Worm (Caenorhabditis elegans): ENCODE measurements around the gene F55D1.1.

The F55D1.1 gene

DNA sequence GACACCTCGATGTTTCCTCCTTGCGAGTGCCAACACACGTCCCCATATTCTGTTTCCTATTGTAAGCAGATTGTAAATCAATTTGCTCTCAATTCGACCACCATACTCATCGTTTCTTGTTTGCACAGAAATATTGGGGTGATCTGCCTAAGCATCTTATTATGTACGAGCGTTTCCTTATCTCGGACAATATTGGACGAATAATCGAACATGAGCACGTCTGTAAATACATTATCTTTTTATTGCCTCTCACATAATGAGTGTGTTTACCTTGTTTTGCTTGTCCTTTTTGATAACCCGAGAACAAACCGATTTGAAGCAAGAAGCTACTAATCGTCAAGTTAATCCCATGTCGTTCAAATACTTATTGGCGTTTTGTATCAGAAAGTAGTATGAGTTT, 34.5 kb upstream of the F55D1.1 start:
- TF ChIP-seq sem-4 (tag; optimal IDR thresholded peaks at IDR 0.05), result no peak
- TF ChIP-seq peb-1 (tag; optimal IDR thresholded peaks at IDR 0.05), result no peak
- TF ChIP-seq F13H6.1 (tag; optimal IDR thresholded peaks at IDR 0.05), result no peak
- no peak for TF ChIP-seq nhr-77 (tag; optimal IDR thresholded peaks at IDR 0.05)
- TF ChIP-seq nhr-237 (tag; optimal IDR thresholded peaks at IDR 0.05), result no peak
- no peak for TF ChIP-seq nhr-21 (tag; optimal IDR thresholded peaks at IDR 0.05)
- TF ChIP-seq R02D3.7 (tag; optimal IDR thresholded peaks at IDR 0.05), result no peak
- no peak for TF ChIP-seq unc-55 (GFP tag; optimal IDR thresholded peaks at IDR 0.05)
- no peak for TF ChIP-seq mab-5 (tag; optimal IDR thresholded peaks at IDR 0.05)
- TF ChIP-seq fos-1 (tag; optimal IDR thresholded peaks at IDR 0.05), result no peak
- no peak for TF ChIP-seq ceh-82 (tag; optimal IDR thresholded peaks at IDR 0.05)
- TF ChIP-seq crh-2 (tag; optimal IDR thresholded peaks at IDR 0.05), result no peak
- no peak for TF ChIP-seq lsy-2 (tag; optimal IDR thresholded peaks at IDR 0.05)
- TF ChIP-seq ztf-4 (tag; optimal IDR thresholded peaks at IDR 0.05), result no peak
- TF ChIP-seq elt-3 (tag; optimal IDR thresholded peaks at IDR 0.05), result no peak

DNA sequence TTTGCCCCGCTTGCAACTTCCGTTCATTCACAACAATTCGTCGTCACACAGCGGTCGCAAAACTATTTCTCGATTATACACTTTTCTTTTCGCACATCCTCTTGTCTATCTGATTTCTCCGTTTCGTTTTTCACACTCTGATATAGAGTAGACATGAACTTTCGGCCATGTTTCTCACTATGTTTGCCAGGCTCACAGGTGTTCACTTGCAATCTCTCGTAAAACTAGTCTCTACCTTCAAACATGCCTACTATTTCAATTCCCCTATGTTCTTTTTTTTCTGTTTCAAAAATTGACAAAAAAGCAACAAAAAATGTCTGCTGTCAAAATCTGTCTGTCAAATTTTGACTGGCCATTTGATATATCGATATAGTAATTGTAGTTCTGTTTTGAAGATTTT, 32.5 kb upstream of the F55D1.1 start:
- TF ChIP-seq elt-3 (tag; optimal IDR thresholded peaks at IDR 0.05) (no peak), nhr-129 (tag; optimal IDR thresholded peaks at IDR 0.05) (no peak), unc-39 (tag; optimal IDR thresholded peaks at IDR 0.05) (no peak), snpc-4 (tag; optimal IDR thresholded peaks at IDR 0.05) (no peak), ZK546.5 (tag; optimal IDR thresholded peaks at IDR 0.05) (no peak), nhr-77 (tag; optimal IDR thresholded peaks at IDR 0.05) (no peak), ceh-16 (tag; optimal IDR thresholded peaks at IDR 0.05) (no peak), F13H6.1 (tag; optimal IDR thresholded peaks at IDR 0.05) (no peak), nhr-10 (tag; optimal IDR thresholded peaks at IDR 0.05) (no peak), mbf-1 (tag; optimal IDR thresholded peaks at IDR 0.05) (no peak), alr-1 (tag; optimal IDR thresholded peaks at IDR 0.05) (no peak), ceh-82 (tag; optimal IDR thresholded peaks at IDR 0.05) (no peak), crh-2 (tag; optimal IDR thresholded peaks at IDR 0.05) (no peak)

DNA sequence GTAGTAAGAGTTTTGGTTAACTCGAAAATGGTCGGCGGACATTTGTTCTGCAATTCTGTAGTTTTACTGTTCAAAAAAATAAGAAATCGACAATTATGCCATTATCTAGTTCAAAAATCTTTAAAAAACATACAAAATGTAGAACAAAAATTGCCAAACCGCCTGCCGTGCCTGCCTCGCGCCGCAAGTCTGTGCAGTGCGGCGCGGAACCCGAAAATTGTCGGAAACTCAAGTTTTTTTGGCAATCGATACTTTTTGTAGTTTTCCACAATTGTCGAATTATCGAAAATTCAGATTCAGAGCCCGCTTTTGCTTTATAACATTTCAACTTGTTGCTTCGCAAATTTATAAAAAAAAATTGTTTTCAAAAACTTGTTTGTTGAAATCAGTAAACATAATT, 31.6 kb upstream of the F55D1.1 start:
- no peak for TF ChIP-seq nhr-10 (tag; optimal IDR thresholded peaks at IDR 0.05)

DNA sequence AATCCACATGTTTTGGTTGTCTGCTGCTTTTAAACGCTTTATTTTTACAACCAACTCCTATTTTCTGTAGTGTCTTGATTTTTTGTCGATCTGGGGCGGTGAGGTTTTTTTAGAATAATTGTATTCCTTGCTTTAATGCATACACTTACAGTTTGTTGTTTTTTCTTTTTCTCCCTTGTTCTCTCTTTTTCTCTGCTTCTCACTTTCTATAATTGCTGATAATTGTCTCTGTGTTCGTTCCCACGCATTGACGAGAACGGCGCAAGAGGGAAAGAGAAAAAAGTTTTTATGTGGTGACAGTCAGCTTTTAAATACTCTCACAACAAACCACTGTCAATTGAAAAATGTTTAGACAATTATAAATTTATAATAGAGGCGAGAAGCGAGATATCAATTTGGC, 30.9 kb upstream of the F55D1.1 start:
- TF ChIP-seq ztf-11 (tag; optimal IDR thresholded peaks at IDR 0.05) (no peak), nhr-77 (tag; optimal IDR thresholded peaks at IDR 0.05) (no peak), alr-1 (tag; optimal IDR thresholded peaks at IDR 0.05) (no peak), sem-4 (tag; optimal IDR thresholded peaks at IDR 0.05) (no peak), nhr-11 (tag; optimal IDR thresholded peaks at IDR 0.05) (no peak)

DNA sequence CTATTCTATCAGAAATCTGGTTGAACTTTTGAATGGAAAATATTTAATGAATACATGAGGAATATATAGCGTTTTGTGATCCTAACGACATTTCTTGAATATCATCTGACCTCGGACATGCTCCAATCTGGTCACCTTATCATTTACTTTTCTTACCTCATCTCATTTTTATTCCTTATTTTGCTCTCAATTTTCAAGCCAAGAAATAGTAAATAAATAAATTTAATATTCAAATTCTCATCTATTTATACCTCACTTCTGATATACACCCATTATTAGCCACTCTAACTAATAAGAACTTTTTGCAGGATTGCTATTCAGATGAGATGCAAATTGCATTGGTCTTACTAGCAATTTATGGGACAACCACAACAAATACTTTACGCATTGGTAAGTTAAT, 28.7 kb upstream of the F55D1.1 start, which contains the start of gene ddr-1:
Gene ddr-1 (plus strand): TSS at position 301 of the 400 bp plus-strand sequence.
- no peak for TF ChIP-seq R02D3.7 (tag; optimal IDR thresholded peaks at IDR 0.05)
- TF ChIP-seq ceh-16 (tag; optimal IDR thresholded peaks at IDR 0.05), result no peak
- no peak for TF ChIP-seq lin-13 (GFP tag; optimal IDR thresholded peaks at IDR 0.05)
- no peak for TF ChIP-seq nhr-10 (tag; optimal IDR thresholded peaks at IDR 0.05)

DNA sequence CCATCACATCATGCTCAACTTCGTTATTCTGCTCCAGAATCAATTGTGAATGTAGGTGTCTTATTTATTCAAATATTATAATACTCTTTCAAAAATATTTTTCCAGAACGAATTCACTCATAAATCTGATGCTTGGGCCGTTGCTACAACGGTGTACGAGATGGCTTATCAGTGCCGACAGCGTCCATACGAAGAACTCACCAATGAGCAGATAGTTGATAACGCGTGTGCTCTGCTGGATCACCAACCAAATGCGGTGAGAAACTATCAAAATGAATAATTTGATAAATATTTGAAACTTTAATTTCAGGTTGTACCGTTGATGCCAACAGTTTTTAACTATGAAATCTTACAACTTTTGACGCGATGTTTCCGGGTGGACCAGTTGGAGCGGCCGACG, 24.0 kb upstream of the F55D1.1 start:
- no peak for TF ChIP-seq nhr-21 (tag; optimal IDR thresholded peaks at IDR 0.05)
- no peak for TF ChIP-seq ceh-82 (tag; optimal IDR thresholded peaks at IDR 0.05)
- TF ChIP-seq fos-1 (tag; optimal IDR thresholded peaks at IDR 0.05), result peak; percentile 67
- no peak for TF ChIP-seq nhr-6 (tag; optimal IDR thresholded peaks at IDR 0.05)

DNA sequence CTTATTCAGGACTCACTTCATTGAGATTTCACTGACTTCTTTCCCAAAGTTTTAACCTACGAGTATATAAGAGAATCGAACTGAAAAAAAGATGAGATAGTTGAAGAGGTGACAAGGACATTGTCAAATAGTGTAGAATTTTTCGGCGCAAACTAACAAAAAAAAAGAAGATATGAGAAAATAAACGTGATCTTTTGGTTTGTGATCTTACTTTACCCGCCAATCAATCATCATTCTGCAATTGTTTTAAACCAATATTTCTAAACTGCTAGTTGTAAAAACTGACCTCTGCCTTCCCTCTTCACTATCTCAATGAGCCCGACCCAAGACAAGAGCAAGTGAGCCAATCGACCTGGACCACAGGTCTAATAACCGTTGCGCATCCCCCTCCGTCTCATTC, 23.5 kb upstream of the F55D1.1 start:
- TF ChIP-seq gmeb-1 (tag; optimal IDR thresholded peaks at IDR 0.05) (no peak), sma-9 (GFP tag; optimal IDR thresholded peaks at IDR 0.05) (peak; percentile 28), sma-9 (tag; optimal IDR thresholded peaks at IDR 0.05) (no peak)

DNA sequence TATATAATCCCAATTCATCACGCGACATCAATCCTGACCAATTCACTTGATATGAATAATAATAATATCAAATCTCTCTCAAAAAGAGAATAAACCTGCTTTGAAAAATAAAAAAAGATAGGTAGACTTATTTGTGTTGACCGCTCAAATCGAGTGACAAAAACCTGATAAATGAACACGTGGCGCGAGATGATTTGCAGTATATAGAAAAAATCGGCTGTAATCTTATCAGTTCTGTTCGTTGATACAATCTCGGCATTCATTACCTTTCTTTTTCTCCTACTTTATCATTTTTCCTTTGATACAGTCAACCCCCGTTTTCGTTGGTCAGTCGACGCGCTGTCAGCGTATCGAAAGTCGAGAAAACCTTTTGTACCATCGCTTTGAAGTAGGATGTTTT, 22.3 kb upstream of the F55D1.1 start:
- TF ChIP-seq mdl-1 (tag; optimal IDR thresholded peaks at IDR 0.05) (peak in 1 of 2 experiments; percentile 34), sma-9 (GFP tag; optimal IDR thresholded peaks at IDR 0.05) (peak; percentile 91), sma-9 (tag; optimal IDR thresholded peaks at IDR 0.05) (no peak), nhr-23 (tag; optimal IDR thresholded peaks at IDR 0.05) (no peak), lsy-2 (tag; optimal IDR thresholded peaks at IDR 0.05) (no peak), nhr-6 (tag; optimal IDR thresholded peaks at IDR 0.05) (no peak), aly-2 (tag; optimal IDR thresholded peaks at IDR 0.05) (no peak), F13H6.1 (tag; optimal IDR thresholded peaks at IDR 0.05) (peak; percentile 51), ceh-82 (tag; optimal IDR thresholded peaks at IDR 0.05) (no peak), elt-3 (tag; optimal IDR thresholded peaks at IDR 0.05) (no peak), elt-1 (tag; optimal IDR thresholded peaks at IDR 0.05) (no peak), ceh-16 (tag; optimal IDR thresholded peaks at IDR 0.05) (no peak), nhr-25 (tag; optimal IDR thresholded peaks at IDR 0.05) (peak; percentile 51), zag-1 (tag; optimal IDR thresholded peaks at IDR 0.05) (no peak), nhr-77 (tag; optimal IDR thresholded peaks at IDR 0.05) (no peak), peb-1 (tag; optimal IDR thresholded peaks at IDR 0.05) (no peak), C34F6.9 (tag; optimal IDR thresholded peaks at IDR 0.05) (no peak), mbf-1 (tag; optimal IDR thresholded peaks at IDR 0.05) (no peak), dmd-4 (tag; optimal IDR thresholded peaks at IDR 0.05) (no peak), mab-5 (tag; optimal IDR thresholded peaks at IDR 0.05) (no peak), snpc-4 (tag; optimal IDR thresholded peaks at IDR 0.05) (no peak), sem-4 (tag; optimal IDR thresholded peaks at IDR 0.05) (no peak), skn-1 (tag; optimal IDR thresholded peaks at IDR 0.05) (no peak)

Data from whole organism, L2 larva.